Fruit fly (Drosophila melanogaster): ENCODE measurements around the gene Hsc70-4.

DNA sequence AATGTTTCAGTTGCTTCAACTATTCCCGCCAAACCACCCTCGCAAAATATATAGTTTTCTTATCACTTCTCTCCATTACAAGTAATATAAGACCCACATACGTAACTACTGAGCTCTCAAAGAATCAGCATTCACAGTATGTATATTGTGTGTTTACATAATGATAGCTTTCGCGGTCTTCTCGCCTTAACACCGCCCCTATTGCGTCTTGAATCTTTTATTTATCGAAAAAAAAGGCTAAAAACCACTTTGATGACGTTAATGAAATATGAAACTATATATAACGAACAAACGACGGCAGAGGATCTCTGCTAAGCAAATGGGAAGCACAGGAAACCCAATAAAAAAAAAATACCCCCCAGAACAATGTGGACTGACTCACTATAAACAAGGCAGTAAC lies 45.1 kb upstream of the Hsc70-4 start:
- TF ChIP-seq Hr78 (GFP tag; optimal IDR thresholded peaks at IDR 0.05) (no peak), Rel (GFP tag; optimal IDR thresholded peaks at IDR 0.05) (no peak), Rel (tag; optimal IDR thresholded peaks at IDR 0.05) (peak; percentile 73), Hnf4 (GFP tag; optimal IDR thresholded peaks at IDR 0.05) (no peak), ey (GFP tag; optimal IDR thresholded peaks at IDR 0.05) (no peak), woc (GFP tag; optimal IDR thresholded peaks at IDR 0.05) (no peak), Mio (GFP tag; optimal IDR thresholded peaks at IDR 0.05) (no peak), psq (GFP tag; optimal IDR thresholded peaks at IDR 0.05) (no peak), dsf (GFP tag; optimal IDR thresholded peaks at IDR 0.05; ENCODE audit: borderline replicate concordance) (no peak), usp (GFP tag; optimal IDR thresholded peaks at IDR 0.05) (no peak), sv (GFP tag; optimal IDR thresholded peaks at IDR 0.05) (no peak), Dfd (GFP tag; optimal IDR thresholded peaks at IDR 0.05) (no peak), Abd-B (GFP tag; optimal IDR thresholded peaks at IDR 0.05) (no peak)
